Fruit fly (Drosophila melanogaster): ENCODE results near the gene HLH4C.

The HLH4C gene

DNA sequence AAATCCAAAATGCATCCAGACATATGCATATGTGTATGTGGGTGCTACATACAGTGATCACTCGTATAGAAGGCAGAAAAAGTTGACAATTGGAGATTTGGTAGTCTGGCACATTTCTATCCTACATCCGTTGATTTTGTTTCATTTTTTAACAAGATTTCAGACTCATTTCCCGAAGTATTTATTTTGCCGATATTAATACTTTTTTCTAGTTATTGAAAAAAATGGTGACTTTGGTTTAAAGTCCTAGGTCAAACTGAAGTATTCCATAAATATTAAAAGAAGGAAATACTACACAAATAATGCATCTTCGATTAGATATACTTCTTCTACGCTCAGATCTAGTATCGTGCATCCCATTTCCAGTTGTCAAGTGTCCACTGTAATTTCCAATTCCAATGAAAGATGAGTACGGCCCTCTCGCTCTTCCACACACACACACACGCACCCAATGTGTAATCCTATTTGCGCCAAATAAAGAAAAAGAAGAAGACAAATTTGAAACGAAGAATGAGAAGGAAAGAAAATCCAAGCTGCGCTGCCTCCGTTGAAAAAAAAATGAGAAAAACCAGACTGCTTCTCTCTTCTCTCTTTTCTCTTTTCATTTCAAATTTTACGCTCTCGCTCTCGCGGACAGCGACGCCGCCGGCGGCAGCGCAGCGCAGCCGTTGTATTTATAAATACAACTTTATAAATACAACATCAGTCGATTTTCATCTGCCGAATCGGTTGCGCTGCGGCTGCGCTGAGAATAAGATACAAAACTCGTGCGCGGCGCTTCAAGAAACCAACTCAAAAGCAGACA is 30.1 kb downstream of the HLH4C start, which contains the start of gene peb:
Gene peb, plus strand, starts transcription at position 700 of the 805 bp plus-strand sequence.
- TF ChIP-seq CTCF (optimal IDR thresholded peaks at IDR 0.05): no peak
- TF ChIP-seq CG8478 (optimal IDR thresholded peaks at IDR 0.05): no peak

DNA sequence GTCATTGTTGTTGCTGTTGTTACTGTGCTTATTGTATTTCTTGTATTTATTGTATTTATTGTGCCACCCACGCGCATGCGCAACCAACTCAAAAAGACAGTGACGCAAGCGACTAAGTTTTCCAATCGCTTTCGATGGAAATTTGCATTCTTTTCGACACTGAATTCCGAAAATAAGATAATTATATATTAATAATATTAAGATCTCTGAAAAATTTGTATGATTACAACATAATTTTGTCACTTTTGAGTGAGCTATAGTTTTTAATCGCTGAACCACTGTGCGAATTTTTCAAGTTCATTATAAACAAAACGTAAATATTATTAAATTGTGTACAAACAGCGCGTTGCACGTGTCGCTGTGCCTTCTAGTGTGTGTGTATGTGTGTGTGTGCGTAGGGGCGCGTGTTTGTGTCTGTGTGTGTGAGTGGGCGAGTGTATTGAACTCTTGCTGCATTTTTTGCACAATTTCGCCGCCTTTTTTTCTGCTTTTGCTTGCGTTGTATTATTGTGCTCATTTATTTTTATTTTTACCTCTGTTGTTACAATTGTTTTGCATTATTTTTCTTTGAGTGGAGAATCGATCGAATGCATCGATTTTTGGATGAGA is 31.4 kb downstream of the HLH4C start:
- TF ChIP-seq CTCF (optimal IDR thresholded peaks at IDR 0.05) (no peak), CG8478 (optimal IDR thresholded peaks at IDR 0.05) (no peak)

DNA sequence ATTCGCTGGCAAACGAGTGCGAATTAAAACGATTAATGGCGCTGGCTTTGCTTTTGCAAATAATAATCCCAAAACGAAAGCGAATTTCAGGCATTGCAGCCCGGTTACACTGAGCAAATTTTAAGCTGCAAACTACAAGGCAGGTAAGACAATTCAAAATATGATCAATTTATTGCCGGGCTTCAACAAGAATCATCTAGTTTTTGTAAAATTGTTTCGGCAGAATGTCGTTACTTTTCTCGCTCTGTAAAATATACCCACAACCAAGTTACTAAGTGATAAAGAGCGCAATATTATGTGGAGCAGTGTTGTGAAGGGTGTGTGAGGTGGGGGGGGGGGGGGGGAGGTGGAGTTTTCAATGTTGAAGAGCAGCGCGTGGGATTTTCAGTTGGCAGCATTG is 32.3 kb downstream of the HLH4C start:
- TF ChIP-seq CG8478 (optimal IDR thresholded peaks at IDR 0.05) (no peak), CTCF (optimal IDR thresholded peaks at IDR 0.05) (no peak)

DNA sequence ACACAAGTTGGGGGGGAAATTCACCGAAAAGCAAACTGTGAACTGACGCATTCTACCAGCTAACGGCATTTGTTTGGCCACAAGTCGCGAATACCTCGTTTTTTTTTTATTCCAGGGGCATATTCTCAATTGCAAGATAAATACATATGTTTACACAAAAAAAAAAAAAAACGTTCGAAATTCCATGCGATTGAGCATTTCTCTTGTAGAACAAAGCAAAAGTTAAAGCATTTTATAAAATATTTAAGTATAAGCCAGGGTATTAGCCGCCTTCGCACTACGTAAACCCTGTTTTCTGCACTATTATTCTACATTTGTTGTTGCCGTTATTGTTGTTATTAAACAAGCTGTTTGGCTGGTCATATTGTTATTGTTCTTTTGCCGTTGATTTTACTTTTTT is 32.9 kb downstream of the HLH4C start:
- TF ChIP-seq CG8478 (optimal IDR thresholded peaks at IDR 0.05) (no peak), CTCF (optimal IDR thresholded peaks at IDR 0.05) (no peak)

DNA sequence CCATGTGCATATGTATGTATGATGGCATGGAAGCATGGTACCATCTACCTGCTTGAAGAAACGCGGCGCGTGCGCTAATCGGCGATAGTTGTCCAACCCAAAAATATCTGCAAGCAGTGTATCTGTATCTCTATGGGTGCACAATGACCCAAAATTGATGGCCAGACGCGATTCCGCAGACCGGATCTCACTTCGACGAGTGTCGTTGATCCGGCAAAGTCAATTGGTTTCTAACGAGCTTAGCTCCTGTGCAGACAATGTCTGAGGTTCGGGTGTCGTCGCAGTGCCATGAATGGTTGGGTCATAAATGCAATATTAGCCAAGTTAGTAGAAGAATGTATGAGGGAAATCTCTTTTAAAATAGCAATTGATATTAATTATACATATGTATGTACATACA is 33.6 kb downstream of the HLH4C start:
- TF ChIP-seq CTCF (optimal IDR thresholded peaks at IDR 0.05): no peak
- no peak for TF ChIP-seq CG8478 (optimal IDR thresholded peaks at IDR 0.05)

DNA sequence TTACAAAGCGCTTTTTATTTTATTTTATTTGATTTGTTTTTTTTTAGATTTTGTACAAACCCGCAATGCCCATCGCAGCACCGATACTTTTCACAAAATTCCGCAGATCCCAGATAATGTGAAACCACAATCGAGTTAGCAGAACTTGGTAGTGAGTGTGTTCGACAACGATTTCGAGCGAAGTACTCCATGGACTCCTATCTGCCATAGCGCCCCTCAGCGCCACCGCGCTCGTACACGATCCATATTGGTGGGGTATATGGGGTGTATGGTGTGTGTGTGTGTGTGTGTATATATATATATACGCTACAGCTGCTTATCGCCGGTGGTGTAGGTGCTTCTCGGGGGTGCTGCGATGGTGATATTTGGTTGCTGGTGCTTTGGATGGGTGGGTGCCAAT is 34.8 kb downstream of the HLH4C start:
- TF ChIP-seq CG8478 (optimal IDR thresholded peaks at IDR 0.05) (no peak), CTCF (optimal IDR thresholded peaks at IDR 0.05) (no peak)

DNA sequence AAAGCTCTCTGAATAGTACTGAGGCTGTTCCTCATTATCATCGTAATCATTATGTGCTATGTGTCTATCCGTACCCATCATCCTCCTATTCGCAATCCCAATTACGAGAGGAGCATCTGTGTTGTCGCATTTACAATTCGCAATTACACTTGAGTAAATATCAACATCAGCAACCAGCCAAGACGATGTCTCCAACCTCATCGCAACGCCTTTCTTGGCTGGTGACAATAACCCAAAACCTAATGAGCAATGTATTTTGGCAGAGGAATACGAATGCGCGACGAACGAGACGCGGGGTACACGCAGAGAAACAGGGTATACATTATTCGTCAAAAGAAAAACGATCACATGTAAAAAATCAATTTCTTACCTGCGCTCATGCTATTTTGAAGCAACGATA is 36.7 kb downstream of the HLH4C start:
- TF ChIP-seq CG8478 (optimal IDR thresholded peaks at IDR 0.05) (no peak), CTCF (optimal IDR thresholded peaks at IDR 0.05) (no peak)

DNA sequence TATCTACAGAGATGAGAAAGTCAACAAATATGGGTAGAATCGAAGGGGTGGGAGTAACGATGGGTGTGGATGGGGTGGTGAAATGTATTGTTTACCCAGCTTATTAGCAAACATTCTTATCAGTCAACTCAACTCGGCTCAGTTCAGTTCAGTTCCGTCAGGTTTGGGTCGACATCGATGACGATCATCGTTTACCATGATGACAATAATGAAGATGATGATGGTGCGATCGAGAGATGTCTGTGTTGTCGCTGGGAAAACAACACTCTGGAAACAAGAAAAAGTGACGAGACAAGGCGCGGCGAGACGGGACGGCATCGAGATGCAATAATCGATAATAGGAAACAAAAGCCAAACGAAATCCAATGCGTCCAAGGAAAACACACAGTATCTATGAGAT is 37.5 kb downstream of the HLH4C start:
- TF ChIP-seq CG8478 (optimal IDR thresholded peaks at IDR 0.05) (no peak), CTCF (optimal IDR thresholded peaks at IDR 0.05) (no peak)

DNA sequence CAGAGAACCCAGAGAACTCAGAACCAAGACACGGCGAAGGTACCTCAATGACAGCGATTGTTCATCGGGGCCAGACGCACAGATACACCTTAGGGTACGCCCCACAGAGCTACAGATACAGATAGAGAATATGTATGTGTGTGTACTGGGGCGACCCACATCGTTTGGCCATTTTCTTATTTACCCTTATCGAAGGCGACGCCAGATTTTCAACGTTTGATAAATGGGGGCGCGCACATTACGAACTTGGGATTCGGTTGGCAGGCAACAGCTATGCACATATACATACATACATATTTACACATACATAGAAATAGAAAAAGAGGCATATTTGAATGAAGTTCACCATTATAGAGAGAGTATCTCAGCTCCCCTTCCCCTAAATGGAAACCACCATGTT is 40.8 kb downstream of the HLH4C start:
- TF ChIP-seq CG8478 (optimal IDR thresholded peaks at IDR 0.05) (no peak), CTCF (optimal IDR thresholded peaks at IDR 0.05) (no peak)

DNA sequence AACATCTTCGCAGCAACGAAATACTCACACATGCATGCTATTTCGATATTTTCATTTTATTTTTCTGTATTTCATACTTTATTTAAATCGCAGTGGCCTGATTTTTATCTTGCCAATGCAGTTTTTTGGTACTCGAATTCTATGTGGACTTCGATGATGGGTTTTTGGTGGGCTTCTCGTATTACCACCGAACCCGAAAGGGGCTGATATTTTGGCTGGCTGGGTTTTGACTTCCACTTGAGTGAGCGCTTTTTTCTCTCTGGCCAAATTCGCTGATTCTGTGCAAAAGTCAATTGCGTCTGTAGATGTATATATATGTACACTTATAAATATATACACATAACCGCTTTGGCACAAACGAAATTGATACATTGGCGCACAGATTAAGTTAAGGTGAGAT is 41.9 kb downstream of the HLH4C start:
- TF ChIP-seq CTCF (optimal IDR thresholded peaks at IDR 0.05): no peak
- no peak for TF ChIP-seq CG8478 (optimal IDR thresholded peaks at IDR 0.05)

DNA sequence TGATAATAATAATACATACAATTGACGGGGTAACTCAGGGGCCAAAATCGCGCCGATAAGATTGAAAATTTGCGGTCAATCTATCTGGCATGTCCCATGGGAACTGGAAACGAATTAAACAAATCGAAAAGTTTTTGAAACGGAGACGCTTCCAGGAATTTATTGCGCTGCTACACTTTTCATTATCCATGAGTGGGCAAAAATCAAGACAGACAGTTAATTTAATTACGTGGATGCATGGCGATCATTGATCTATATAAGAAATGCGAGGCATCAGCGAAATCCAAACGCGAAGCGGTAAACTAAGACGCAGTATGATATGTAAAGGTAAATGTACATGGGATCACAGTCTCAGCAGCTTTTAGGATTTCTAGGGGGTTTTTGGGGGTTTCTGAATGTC is 42.7 kb downstream of the HLH4C start:
- no peak for TF ChIP-seq CTCF (optimal IDR thresholded peaks at IDR 0.05)
- TF ChIP-seq CG8478 (optimal IDR thresholded peaks at IDR 0.05): no peak

DNA sequence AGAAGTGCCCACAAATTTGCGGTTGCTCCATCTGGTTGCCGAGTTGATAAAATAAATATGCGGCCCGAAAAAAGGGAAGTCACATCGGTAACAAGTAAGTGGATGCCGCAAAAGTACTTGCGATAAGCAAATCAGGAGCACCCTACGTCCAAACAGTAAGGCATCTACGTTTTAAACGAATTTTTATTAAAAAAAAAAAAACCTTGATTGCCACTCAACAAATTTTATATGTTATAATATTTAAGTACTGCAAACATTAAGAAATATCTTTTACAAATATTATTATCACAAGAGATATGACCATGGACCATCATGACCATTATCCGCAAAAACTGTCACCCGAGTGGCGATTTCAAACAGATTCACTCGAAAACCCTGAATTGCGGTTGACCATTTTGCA is 43.1 kb downstream of the HLH4C start:
- TF ChIP-seq CG8478 (optimal IDR thresholded peaks at IDR 0.05): no peak
- no peak for TF ChIP-seq CTCF (optimal IDR thresholded peaks at IDR 0.05)

DNA sequence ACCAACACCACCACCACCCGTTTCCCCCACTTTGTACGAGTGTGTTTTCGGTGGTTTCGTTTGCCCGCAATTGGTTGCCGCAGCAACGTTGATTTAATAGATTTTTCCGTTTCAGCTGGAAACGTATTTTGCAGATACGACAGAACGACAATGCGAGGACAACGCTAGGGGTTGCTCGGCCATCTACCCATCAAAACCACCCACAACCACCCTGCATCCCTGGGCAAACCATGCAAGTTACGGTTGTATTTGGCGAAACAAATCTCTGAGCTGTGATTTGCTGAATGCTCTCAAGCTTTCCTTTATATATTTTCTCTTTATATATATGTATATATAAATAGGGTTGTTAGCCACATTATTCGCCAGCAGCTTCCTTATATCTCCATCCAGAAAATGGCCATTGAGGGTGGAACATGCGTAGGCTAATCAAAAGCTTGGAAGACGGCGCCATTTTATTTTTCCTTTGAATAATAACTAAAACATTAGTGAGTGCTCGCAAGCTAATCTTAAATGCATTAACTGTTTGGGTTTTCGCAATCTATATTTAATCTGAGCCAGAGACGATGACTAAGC is 47.2 kb downstream of the HLH4C start:
- TF ChIP-seq CG8478 (optimal IDR thresholded peaks at IDR 0.05): no peak
- TF ChIP-seq CTCF (optimal IDR thresholded peaks at IDR 0.05): no peak

DNA sequence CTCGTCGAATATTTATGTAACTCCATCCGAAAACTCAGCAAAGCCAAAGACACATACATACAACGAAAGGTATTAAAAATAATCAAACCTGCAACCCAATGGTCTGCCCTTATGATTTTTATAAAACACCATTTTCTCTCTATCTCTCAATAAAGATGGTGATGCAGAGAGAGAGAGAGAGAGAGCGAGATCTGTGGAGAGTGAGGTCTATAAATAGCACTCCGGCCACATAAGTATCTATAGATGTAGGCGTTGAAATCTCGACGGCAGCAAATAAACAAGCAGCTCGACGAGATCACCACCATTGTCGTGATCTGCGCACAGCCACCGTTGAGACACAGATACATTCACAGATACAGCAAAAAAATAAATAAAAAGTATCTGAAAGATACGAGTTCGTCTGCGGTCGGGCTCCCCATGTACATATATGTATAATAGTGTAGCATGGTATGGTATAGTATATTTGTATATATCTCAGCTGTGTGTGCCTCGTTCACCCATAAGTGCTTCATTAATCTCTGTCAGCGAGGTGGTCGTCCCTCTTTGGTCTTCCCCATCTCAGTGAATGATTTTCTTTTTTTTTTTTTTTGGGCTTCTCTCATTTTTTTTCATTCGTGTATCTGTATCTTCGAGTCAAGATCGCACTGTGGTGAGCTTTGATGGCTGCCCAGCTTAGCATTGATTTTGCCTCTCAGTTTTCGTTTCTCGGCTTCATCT is 50.6 kb downstream of the HLH4C start:
- TF ChIP-seq CTCF (optimal IDR thresholded peaks at IDR 0.05) (no peak), CG8478 (optimal IDR thresholded peaks at IDR 0.05) (no peak)

Data from S2 (cell line).